Worm (Caenorhabditis elegans): ENCODE data around the gene Y44A6D.1.

Y44A6D.1 gene

ce11 chrV:20790011-20790410, at the start of gene Y44A6D.1:
TSS of gene Y44A6D.1 (minus strand) at chrV:20790033.
- TF ChIP-seq hpl-2 (GFP tag; optimal IDR thresholded peaks at IDR 0.05) (no peak), nhr-19 (GFP tag; conservative IDR thresholded peaks at IDR 0.05) (no peak), elt-3 (tag; optimal IDR thresholded peaks at IDR 0.05) (no peak), pax-3 (tag; optimal IDR thresholded peaks at IDR 0.05) (no peak), ceh-82 (tag; optimal IDR thresholded peaks at IDR 0.05) (no peak), unc-86 (tag; optimal IDR thresholded peaks at IDR 0.05) (no peak), grh-1 (GFP tag; IDR thresholded peaks at IDR 0.05) (peak; percentile 24; the same call in 1 of the 2 replicates), fos-1 (tag; optimal IDR thresholded peaks at IDR 0.05) (no peak), tbx-2 (tag; optimal IDR thresholded peaks at IDR 0.05) (no peak), nhr-85 (tag) (no peak), C04F5.9 (tag; optimal IDR thresholded peaks at IDR 0.05) (no peak), snpc-4 (tag; optimal IDR thresholded peaks at IDR 0.05) (peak; percentile 61), zip-4 (GFP tag; optimal IDR thresholded peaks at IDR 0.05) (no peak), nhr-47 (tag; optimal IDR thresholded peaks at IDR 0.05) (peak; percentile 14)

ce11 chrV:20838565-20838964, 48.7 kb upstream of the Y44A6D.1 start, which contains the start of gene exos-7:
TSS of gene exos-7 (plus strand) at chrV:20838865.
- TF ChIP-seq nhr-85 (tag) (peak; percentile 51), hpl-2 (GFP tag; optimal IDR thresholded peaks at IDR 0.05) (no peak)

DNA sequence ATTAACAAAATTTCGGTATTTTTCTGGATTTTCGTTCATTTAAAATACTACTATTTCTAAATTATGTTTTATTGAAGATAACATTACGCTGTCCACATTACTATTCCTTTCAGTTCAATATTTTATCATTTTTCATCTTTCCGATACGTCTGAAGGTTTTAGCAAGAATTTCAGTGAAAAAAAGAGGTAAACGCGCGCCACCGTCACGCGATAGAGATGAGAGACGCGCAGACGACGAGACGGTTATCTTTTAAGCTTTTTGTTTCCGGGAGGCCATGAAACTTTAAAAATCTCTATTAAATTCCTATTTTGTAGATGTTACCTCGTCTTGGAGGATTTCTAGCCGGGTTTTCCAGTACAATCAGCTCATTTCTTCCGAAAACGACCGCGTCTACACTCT, 47.9 kb upstream of the Y44A6D.1 start, which contains the start of gene mrps-12:
Gene mrps-12, plus strand, starts transcription at position 316 of the 400 bp plus-strand sequence.
- TF ChIP-seq F16B12.6 (tag; optimal IDR thresholded peaks at IDR 0.05): no peak
- TF ChIP-seq efl-1 (optimal IDR thresholded peaks at IDR 0.05): peak; percentile 12 to 37
- peak in 1 of 2 experiments; percentile 29 for TF ChIP-seq efl-1 (GFP tag; optimal IDR thresholded peaks at IDR 0.05 in 1 of 2)
- no peak for TF ChIP-seq mep-1 (tag; optimal IDR thresholded peaks at IDR 0.05)
- peak; percentile 35 for TF ChIP-seq nhr-71 (tag; optimal IDR thresholded peaks at IDR 0.05)
- TF ChIP-seq lsy-2 (tag; optimal IDR thresholded peaks at IDR 0.05): peak; percentile 7 to 61
- TF ChIP-seq fkh-4 (tag; optimal IDR thresholded peaks at IDR 0.05; ENCODE audit: borderline replicate concordance): no peak
- TF ChIP-seq dpl-1 (GFP tag; optimal IDR thresholded peaks at IDR 0.05): peak in 1 of 3 experiments; percentile 15
- TF ChIP-seq lir-3 (tag; optimal IDR thresholded peaks at IDR 0.05; ENCODE audit: poor library complexity): no peak
- peak; percentile 9 for TF ChIP-seq rnt-1 (tag; optimal IDR thresholded peaks at IDR 0.05)
- no peak for TF ChIP-seq C34B4.2 (tag; optimal IDR thresholded peaks at IDR 0.05)
- peak; percentile 14 for TF ChIP-seq lin-15B (tag; optimal IDR thresholded peaks at IDR 0.05)
- TF ChIP-seq alr-1 (tag; optimal IDR thresholded peaks at IDR 0.05; ENCODE audit: borderline replicate concordance): no peak
- no peak for TF ChIP-seq Y116A8C.19 (tag; optimal IDR thresholded peaks at IDR 0.05; ENCODE audit: borderline replicate concordance)
- TF ChIP-seq dsc-1 (tag; optimal IDR thresholded peaks at IDR 0.05): no peak
- TF ChIP-seq nhr-28 (tag; optimal IDR thresholded peaks at IDR 0.05): no peak
- no peak for TF ChIP-seq aha-1 (tag; optimal IDR thresholded peaks at IDR 0.05)
- TF ChIP-seq ama-1 (optimal IDR thresholded peaks at IDR 0.05): no peak
- no peak for TF ChIP-seq C16A3.4 (tag; optimal IDR thresholded peaks at IDR 0.05)
- no peak for TF ChIP-seq pqm-1 (tag; optimal IDR thresholded peaks at IDR 0.05)
- no peak for TF ChIP-seq fos-1 (tag; optimal IDR thresholded peaks at IDR 0.05)
- TF ChIP-seq nhr-12 (tag; optimal IDR thresholded peaks at IDR 0.05): no peak
- peak; percentile 17 to 42 for TF ChIP-seq lin-35 (GFP tag; optimal IDR thresholded peaks at IDR 0.05)

- peak; percentile 63 for TF ChIP-seq nhr-85 (tag)
- peak; percentile 60 for TF ChIP-seq pax-3 (tag; optimal IDR thresholded peaks at IDR 0.05)
- no peak for TF ChIP-seq mef-2 (tag; optimal IDR thresholded peaks at IDR 0.05)
- no peak for TF ChIP-seq nhr-20 (tag; optimal IDR thresholded peaks at IDR 0.05)
- TF ChIP-seq nhr-12 (tag; optimal IDR thresholded peaks at IDR 0.05): no peak
- peak; percentile 46; the same call in 1 of the 2 replicates for TF ChIP-seq isw-1 (GFP tag; IDR thresholded peaks at IDR 0.05)
- TF ChIP-seq nhr-77 (tag; optimal IDR thresholded peaks at IDR 0.05): no peak
- TF ChIP-seq nhr-11 (tag; optimal IDR thresholded peaks at IDR 0.05): no peak
- TF ChIP-seq snpc-4 (tag; optimal IDR thresholded peaks at IDR 0.05): no peak
- no peak for TF ChIP-seq mdl-1 (tag; optimal IDR thresholded peaks at IDR 0.05)
- TF ChIP-seq lin-14 (GFP tag; optimal IDR thresholded peaks at IDR 0.05): peak; percentile 77
- no peak for TF ChIP-seq C34B4.2 (tag; optimal IDR thresholded peaks at IDR 0.05)
- TF ChIP-seq unc-98 (GFP tag; IDR thresholded peaks at IDR 0.05): peak; percentile 74
- TF ChIP-seq nhr-90 (tag; optimal IDR thresholded peaks at IDR 0.05; ENCODE audit: poor library complexity): peak; percentile 32
- TF ChIP-seq alr-1 (tag; optimal IDR thresholded peaks at IDR 0.05; ENCODE audit: borderline replicate concordance): no peak
- TF ChIP-seq lir-3 (tag; optimal IDR thresholded peaks at IDR 0.05; ENCODE audit: poor library complexity): peak; percentile 37
- peak; percentile 2 for TF ChIP-seq swsn-7 (tag; optimal IDR thresholded peaks at IDR 0.05)
- no peak for TF ChIP-seq unc-86 (tag; optimal IDR thresholded peaks at IDR 0.05)
- TF ChIP-seq efl-3 (GFP tag; optimal IDR thresholded peaks at IDR 0.05): no peak
- no peak for TF ChIP-seq ama-1 (optimal IDR thresholded peaks at IDR 0.05)
- peak; percentile 54 for TF ChIP-seq nhr-71 (tag; optimal IDR thresholded peaks at IDR 0.05)
- peak; percentile 4 for TF ChIP-seq egl-13 (tag; optimal IDR thresholded peaks at IDR 0.05)
These were observed 42.7 kb upstream of the Y44A6D.1 start for ce11 chrV:20832554-20832963.

All from whole organism, L1 larva.